Worm (Caenorhabditis elegans) whole organism, mixed stage, embryonic: ENCODE results near the gene srh-251.

Experiments used
- M03D4.4 ChIP-seq: sonication (generic microtip); optimal IDR thresholded peaks from 2 replicates; lab custom pipeline; 2017; ENCODE audit warnings: mild to moderate bottlenecking, missing genetic modification characterization, missing compliant biosample characterization
- bed-3 ChIP-seq: fragments of 200-800 bp; sonication (Bioruptor generic); optimal IDR thresholded peaks from 3 replicates; lab custom pipeline; 2018; ENCODE audit warnings: mild to moderate bottlenecking, missing genetic modification characterization, moderate library complexity, missing compliant biosample characterization
- blmp-1 ChIP-seq: fragments of 150-350 bp; optimal IDR thresholded peaks from 2 replicates; lab custom pipeline; 2014; ENCODE audit warnings: missing biosample characterization, missing genetic modification characterization
- ceh-39 ChIP-seq: fragments of 150-350 bp; optimal IDR thresholded peaks from 2 replicates; lab custom pipeline; 2014; ENCODE audit warnings: missing biosample characterization, missing genetic modification characterization
- ceh-43 ChIP-seq: fragments of 200-800 bp; sonication (Bioruptor generic); optimal IDR thresholded peaks from 2 replicates; lab custom pipeline; 2018; ENCODE audit warnings: mild to moderate bottlenecking, missing genetic modification characterization, moderate library complexity, missing compliant biosample characterization
- ceh-83 ChIP-seq: fragments of 200-800 bp; sonication (Bioruptor generic); optimal IDR thresholded peaks from 2 replicates; lab custom pipeline; 2018; ENCODE audit warnings: mild to moderate bottlenecking, missing genetic modification characterization, missing compliant biosample characterization
- ces-1 ChIP-seq: fragments of 150-350 bp; optimal IDR thresholded peaks from 2 replicates; lab custom pipeline; 2014; ENCODE audit warnings: missing biosample characterization, missing genetic modification reagents, missing genetic modification characterization
- cnd-1 ChIP-seq: fragments of 200-800 bp; sonication (Bioruptor generic); optimal IDR thresholded peaks from 2 replicates; lab custom pipeline; 2018; ENCODE audit warnings: mild to moderate bottlenecking, missing genetic modification characterization, missing compliant biosample characterization
- drap-1 ChIP-seq: fragments of 200-800 bp; sonication (Bioruptor generic); optimal IDR thresholded peaks from 3 replicates; lab custom pipeline; 2018; ENCODE audit warnings: mild to moderate bottlenecking, missing genetic modification characterization, missing compliant biosample characterization
- elt-1 ChIP-seq: sonication (generic microtip); optimal IDR thresholded peaks from 2 replicates; lab custom pipeline; 2017; ENCODE audit warnings: missing genetic modification characterization, mild to moderate bottlenecking, missing compliant biosample characterization, antibody characterized with exemption, moderate library complexity, borderline replicate concordance; ENCODE audit not compliant: insufficient read depth
- elt-3 ChIP-seq: fragments of 150-350 bp; optimal IDR thresholded peaks from 2 replicates; lab custom pipeline; 2014; ENCODE audit warnings: missing biosample characterization, missing genetic modification characterization
- flh-1 ChIP-seq: fragments of 200-800 bp; sonication (Bioruptor generic); optimal IDR thresholded peaks from 2 replicates; lab custom pipeline; 2018; ENCODE audit warnings: mild to moderate bottlenecking, missing genetic modification characterization, moderate library complexity, missing compliant biosample characterization
- hlh-1 ChIP-seq: fragments of 150-350 bp; optimal IDR thresholded peaks from 2 replicates; lab custom pipeline; 2014; ENCODE audit warnings: missing biosample characterization, missing genetic modification reagents, missing genetic modification characterization
- lin-13 ChIP-seq: fragments of 150-350 bp; optimal IDR thresholded peaks from 2 replicates; lab custom pipeline; 2014; ENCODE audit warnings: missing biosample characterization, missing genetic modification characterization
- lin-32 ChIP-seq: fragments of 200-800 bp; sonication (Bioruptor generic); optimal IDR thresholded peaks from 2 replicates; lab custom pipeline; 2018; ENCODE audit warnings: mild to moderate bottlenecking, missing genetic modification characterization, missing compliant biosample characterization
- lsy-2 ChIP-seq: fragments of 150-350 bp; optimal IDR thresholded peaks from 2 replicates; lab custom pipeline; 2014; ENCODE audit warnings: missing biosample characterization, missing genetic modification characterization
- mls-2 ChIP-seq: sonication (generic microtip); optimal IDR thresholded peaks from 2 replicates; lab custom pipeline; 2016; ENCODE audit warnings: mild to moderate bottlenecking, missing genetic modification characterization, moderate library complexity, missing compliant biosample characterization
- nhr-12 ChIP-seq: fragments of 150-350 bp; optimal IDR thresholded peaks from 2 replicates; lab custom pipeline; 2014; ENCODE audit warnings: missing biosample characterization, missing genetic modification characterization
- nhr-2 ChIP-seq: fragments of 150-350 bp; optimal IDR thresholded peaks from 2 replicates; lab custom pipeline; 2014; ENCODE audit warnings: missing biosample characterization, missing genetic modification characterization
- nhr-237 ChIP-seq: fragments of 150-350 bp; optimal IDR thresholded peaks from 2 replicates; lab custom pipeline; 2014; ENCODE audit warnings: missing biosample characterization, missing genetic modification characterization
- nhr-28 ChIP-seq: fragments of 150-350 bp; optimal IDR thresholded peaks from 2 replicates; lab custom pipeline; 2014; ENCODE audit warnings: missing biosample characterization, missing genetic modification characterization
- nhr-76 ChIP-seq: sonication (generic microtip); optimal IDR thresholded peaks from 2 replicates; lab custom pipeline; 2017; ENCODE audit warnings: missing biosample characterization, missing genetic modification characterization
- pha-4 ChIP-seq: fragments of 150-350 bp; optimal IDR thresholded peaks from 2 replicates; lab custom pipeline; 2018; ENCODE audit warnings: missing biosample characterization, missing genetic modification reagents, missing genetic modification characterization
- sem-2 ChIP-seq: fragments of 200-800 bp; sonication (Bioruptor generic); optimal IDR thresholded peaks from 2 replicates; lab custom pipeline; 2018; ENCODE audit warnings: mild to moderate bottlenecking, missing genetic modification characterization, missing compliant biosample characterization
- snpc-4 ChIP-seq: fragments of 150-350 bp; optimal IDR thresholded peaks from 2 replicates; lab custom pipeline; 2014; ENCODE audit warnings: missing biosample characterization, missing genetic modification characterization
- sptf-1 ChIP-seq: sonication (generic microtip); optimal IDR thresholded peaks from 2 replicates; lab custom pipeline; 2017; ENCODE audit warnings: mild to moderate bottlenecking, missing genetic modification characterization, moderate library complexity, missing compliant biosample characterization
- tbx-8 ChIP-seq: fragments of 200-800 bp; sonication (Bioruptor generic); optimal IDR thresholded peaks from 2 replicates; lab custom pipeline; 2018; ENCODE audit warnings: mild to moderate bottlenecking, missing genetic modification characterization, moderate library complexity, missing compliant biosample characterization
- unc-120 ChIP-seq: sonication (generic microtip); optimal IDR thresholded peaks from 2 replicates; lab custom pipeline; 2017; ENCODE audit warnings: missing genetic modification characterization, missing compliant biosample characterization; ENCODE audit not compliant: poor library complexity, severe bottlenecking
- unc-39 ChIP-seq: fragments of 150-350 bp; optimal IDR thresholded peaks from 2 replicates; lab custom pipeline; 2014; ENCODE audit warnings: missing biosample characterization, missing genetic modification characterization
- unc-62 ChIP-seq: fragments of 150-350 bp; optimal IDR thresholded peaks from 2 replicates; lab custom pipeline; 2014; ENCODE audit warnings: missing biosample characterization, missing genetic modification reagents, missing genetic modification characterization
- zip-8 ChIP-seq: fragments of 150-350 bp; optimal IDR thresholded peaks from 2 replicates; lab custom pipeline; 2014; ENCODE audit warnings: missing biosample characterization, missing genetic modification characterization
- ztf-11 ChIP-seq: fragments of 150-350 bp; optimal IDR thresholded peaks from 2 replicates; lab custom pipeline; 2014; ENCODE audit warnings: missing biosample characterization, missing genetic modification characterization

The srh-251 gene

DNA sequence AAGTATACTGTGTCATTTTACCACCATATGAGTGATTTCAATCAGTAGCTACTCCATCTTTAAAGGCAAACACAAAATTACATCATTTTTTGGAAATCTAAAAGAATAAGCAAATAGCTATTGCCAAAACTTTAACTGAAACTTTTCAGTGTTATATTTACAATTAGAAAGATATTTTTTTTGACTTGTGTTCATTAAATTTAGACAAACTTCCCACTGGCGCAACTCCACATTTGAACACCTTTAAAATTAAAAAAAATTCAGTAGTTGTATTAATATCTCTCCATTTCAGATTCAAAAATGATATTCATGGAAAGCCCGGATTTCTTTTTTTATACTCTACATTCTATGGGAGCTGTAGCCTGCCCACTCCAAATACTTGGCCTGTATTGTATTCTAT, 34.1 kb upstream of the srh-251 start, which contains the start of gene srh-264:
Gene srh-264 (plus strand): TSS at position 301 of the 400 bp plus-strand sequence.
- TF ChIP-seq nhr-12 (tag; lab: Kevin White, UChicago) (no peak), tbx-8 (GFP tag; lab: Kevin White, UChicago) (no peak), ceh-39 (tag; lab: Kevin White, UChicago) (no peak), sem-2 (GFP tag; lab: Kevin White, UChicago) (no peak), nhr-237 (tag; lab: Kevin White, UChicago) (no peak), lin-13 (no peak), flh-1 (GFP tag; lab: Kevin White, UChicago) (no peak), cnd-1 (tag; lab: Kevin White, UChicago) (no peak), drap-1 (no peak), unc-120 (no peak)

- no peak for TF ChIP-seq drap-1
- TF ChIP-seq ceh-39 (tag; lab: Kevin White, UChicago) = no peak
- TF ChIP-seq ceh-83 (GFP tag; lab: Kevin White, UChicago) = no peak
- no peak for TF ChIP-seq hlh-1 (tag; lab: Kevin White, UChicago)
- no peak for TF ChIP-seq sptf-1
- no peak for TF ChIP-seq nhr-28 (tag; lab: Kevin White, UChicago)
- TF ChIP-seq zip-8 (tag; lab: Kevin White, UChicago) = no peak
- TF ChIP-seq ceh-43 (GFP tag; lab: Kevin White, UChicago) = no peak
- TF ChIP-seq unc-39 (tag; lab: Kevin White, UChicago) = no peak
- TF ChIP-seq bed-3 = no peak
- no peak for TF ChIP-seq ces-1 (GFP tag; lab: Kevin White, UChicago)
- TF ChIP-seq cnd-1 (tag; lab: Kevin White, UChicago) = no peak
- no peak for TF ChIP-seq lin-32
- TF ChIP-seq snpc-4 (tag; lab: Kevin White, UChicago) = no peak
- TF ChIP-seq lsy-2 = no peak
- TF ChIP-seq ztf-11 (tag; lab: Kevin White, UChicago) = no peak
- no peak for TF ChIP-seq nhr-76 (tag; lab: Kevin White, UChicago)
- TF ChIP-seq lin-13 = no peak
- no peak for TF ChIP-seq pha-4 (tag; lab: Kevin White, UChicago)
- TF ChIP-seq mls-2 (tag; lab: Kevin White, UChicago) = no peak
Measured at ce11 chrV:15412625-15413024, 32.9 kb upstream of the srh-251 start, which contains the start of gene srbc-63. TSS of gene srbc-63 (minus strand) at chrV:15412725.

DNA sequence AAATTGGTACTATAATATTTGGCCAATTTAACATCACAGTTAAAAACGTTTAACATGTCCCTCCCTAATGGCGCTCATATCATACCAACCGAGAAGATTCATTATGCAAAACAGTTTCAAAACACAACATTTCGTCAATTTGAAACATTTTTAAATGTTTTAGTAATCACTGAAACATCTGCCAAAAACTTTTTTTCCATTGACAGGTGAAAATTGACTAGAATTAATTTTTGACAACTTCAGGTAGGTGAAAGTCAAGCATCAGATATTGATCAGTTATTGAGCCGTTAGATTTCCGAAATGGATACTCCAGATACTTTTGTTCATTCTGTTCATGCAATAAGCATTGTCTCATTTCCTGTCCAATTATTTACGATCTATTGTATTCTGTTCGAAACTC, 27.2 kb upstream of the srh-251 start, which contains the start of gene srh-257:
Gene srh-257 (plus strand): TSS at position 301 of the 400 bp plus-strand sequence.
- no peak for TF ChIP-seq ztf-11 (tag; lab: Kevin White, UChicago)
- no peak for TF ChIP-seq unc-120
- no peak for TF ChIP-seq elt-1 (tag; lab: Kevin White, UChicago)
- no peak for TF ChIP-seq sptf-1
- no peak for TF ChIP-seq ceh-83 (GFP tag; lab: Kevin White, UChicago)
- TF ChIP-seq unc-62 (GFP tag; lab: Kevin White, UChicago) = no peak
- no peak for TF ChIP-seq sem-2 (GFP tag; lab: Kevin White, UChicago)
- TF ChIP-seq zip-8 (tag; lab: Kevin White, UChicago) = no peak
- TF ChIP-seq hlh-1 (tag; lab: Kevin White, UChicago) = no peak
- TF ChIP-seq lin-32 = no peak

ce11 chrV:15404859-15405258, 25.1 kb upstream of the srh-251 start, which contains the start of gene srh-258:
TSS of gene srh-258 (plus strand) at chrV:15405159.
- TF ChIP-seq nhr-28 (tag; lab: Kevin White, UChicago) (no peak), lin-13 (no peak), ceh-83 (GFP tag; lab: Kevin White, UChicago) (no peak), lin-32 (no peak), lsy-2 (no peak), elt-1 (tag; lab: Kevin White, UChicago) (no peak), pha-4 (tag; lab: Kevin White, UChicago) (no peak), nhr-2 (tag; lab: Kevin White, UChicago) (no peak), hlh-1 (tag; lab: Kevin White, UChicago) (no peak), blmp-1 (tag; lab: Kevin White, UChicago) (no peak), snpc-4 (tag; lab: Kevin White, UChicago) (no peak), unc-39 (tag; lab: Kevin White, UChicago) (no peak), sptf-1 (no peak), elt-3 (tag; lab: Kevin White, UChicago) (no peak), nhr-76 (tag; lab: Kevin White, UChicago) (no peak), M03D4.4 (no peak)
